Fruit fly (Drosophila melanogaster) whole organism: ENCODE results near the gene Pcyt1.

Experiments used
- EcR ChIP-seq, 2 experiments: fragments of >200 bp; optimal IDR thresholded peaks; 2 replicates each; lab custom pipeline; 2017; ENCODE audit warnings: missing biosample characterization in 2 of 2, missing genetic modification characterization in 2 of 2, missing genetic modification reagents in 2 of 2
- psq ChIP-seq: fragments of >200 bp; optimal IDR thresholded peaks from 2 replicates; lab custom pipeline; 2017

DNA sequence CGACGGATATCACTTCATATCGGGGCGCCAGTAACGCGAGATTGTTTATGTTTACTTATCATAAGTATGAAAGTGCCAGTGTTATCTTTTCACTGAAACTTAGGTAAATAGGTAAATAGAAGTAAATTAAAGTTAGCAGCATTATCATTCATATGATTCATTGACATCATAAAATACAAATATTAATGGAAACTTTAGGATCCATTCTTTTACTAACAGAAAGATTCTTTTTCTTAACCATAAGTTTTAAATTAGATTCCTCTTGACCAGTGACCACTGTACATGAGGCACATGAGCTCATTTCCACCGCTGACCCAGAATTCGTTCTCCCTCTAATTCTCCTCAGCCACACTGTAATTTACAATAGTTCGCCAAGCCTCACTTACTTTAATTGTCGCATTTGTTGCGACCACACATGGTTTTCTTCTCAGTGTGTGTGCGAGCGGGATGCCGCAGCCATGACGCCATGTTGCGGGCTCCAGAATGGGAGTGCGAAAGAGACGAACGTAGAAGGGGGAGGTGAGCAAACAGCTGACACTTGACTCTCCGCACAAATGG lies 32.6 kb downstream of the Pcyt1 start:
- TF ChIP-seq psq (lab: Kevin White, UChicago) = no peak
- no peak for TF ChIP-seq EcR (GFP tag; optimal IDR thresholded peaks at IDR 0.05; lab: Kevin White, UChicago)
